Worm (Caenorhabditis elegans) whole organism, L2 larva: ENCODE data around the gene B0222.5.

Experiments used
- aly-2 ChIP-seq: fragments of 150-350 bp; optimal IDR thresholded peaks from 2 replicates; lab custom pipeline; 2014; ENCODE audit warnings: missing biosample characterization, missing genetic modification characterization
- ama-1 ChIP-seq: fragments of 150-350 bp; optimal IDR thresholded peaks from 2 replicates; lab custom pipeline; 2018; ENCODE audit warnings: inconsistent platforms
- crh-2 ChIP-seq: sonication (generic microtip); optimal IDR thresholded peaks from 2 replicates; lab custom pipeline; 2017; ENCODE audit warnings: missing biosample characterization, missing genetic modification characterization
- fos-1 ChIP-seq: fragments of 150-350 bp; optimal IDR thresholded peaks from 2 replicates; lab custom pipeline; 2014; ENCODE audit warnings: missing biosample characterization, missing genetic modification characterization
- nhr-11 ChIP-seq: fragments of 150-350 bp; optimal IDR thresholded peaks from 2 replicates; lab custom pipeline; 2014; ENCODE audit warnings: missing biosample characterization, missing genetic modification characterization
- nhr-129 ChIP-seq: fragments of 150-350 bp; optimal IDR thresholded peaks from 2 replicates; lab custom pipeline; 2014; ENCODE audit warnings: missing biosample characterization, missing genetic modification characterization
- ztf-1 ChIP-seq: fragments of 200-800 bp; sonication (Bioruptor generic); conservative IDR thresholded peaks from 2 replicates; pipeline ENCODE4 v1.3.6; 2022; ENCODE audit warnings: missing genetic modification characterization, missing compliant biosample characterization

ce11 chrV:9162955-9163468 is 8.3 kb upstream of the B0222.5 start, which contains the start of gene col-145:
- TF ChIP-seq aly-2 (no peak), nhr-129 (no peak), crh-2 (no peak), ama-1 (lab: Kevin White, UChicago) (no peak), fos-1 (tag; lab: Kevin White, UChicago) (no peak), ztf-1 (GFP tag; lab: Robert Waterston, UW) (no peak), nhr-11 (no peak)
